Worm (Caenorhabditis elegans) whole organism, early embryonic: ENCODE measurements around the gene F49E12.8.

Experiments used
- B0310.2 ChIP-seq: sonication (generic microtip); optimal IDR thresholded peaks from 2 replicates; lab custom pipeline; 2016; ENCODE audit warnings: mild to moderate bottlenecking, missing genetic modification characterization, missing compliant biosample characterization
- F13C5.2 ChIP-seq: sonication (generic microtip); optimal IDR thresholded peaks from 2 replicates; lab custom pipeline; 2017; ENCODE audit warnings: mild to moderate bottlenecking, missing genetic modification characterization, inconsistent platforms, missing compliant biosample characterization
- aly-1 ChIP-seq: sonication (generic microtip); optimal IDR thresholded peaks from 2 replicates; lab custom pipeline; 2016; ENCODE audit warnings: missing genetic modification characterization, missing compliant biosample characterization
- ama-1 ChIP-seq: fragments of 150-350 bp; optimal IDR thresholded peaks from 2 replicates; lab custom pipeline; 2014
- ceh-13 ChIP-seq: fragments of 200-800 bp; sonication (Bioruptor generic); optimal IDR thresholded peaks from 2 replicates; lab custom pipeline; 2018; ENCODE audit warnings: mild to moderate bottlenecking, missing genetic modification characterization, missing compliant biosample characterization
- ceh-36 ChIP-seq: sonication (generic microtip); optimal IDR thresholded peaks from 2 replicates; lab custom pipeline; 2016; ENCODE audit warnings: missing genetic modification characterization, inconsistent platforms, missing compliant biosample characterization
- ets-7 ChIP-seq: sonication (generic microtip); optimal IDR thresholded peaks from 2 replicates; lab custom pipeline; 2016; ENCODE audit warnings: missing genotype, missing genetic modification characterization, missing compliant biosample characterization
- flt-1 ChIP-seq: fragments of 200-800 bp; sonication (Bioruptor generic); IDR thresholded peaks from 2 replicates; pipeline ENCODE4 v1.3.6; 2022; ENCODE audit warnings: missing genetic modification characterization, missing compliant biosample characterization
- hmbx-1 ChIP-seq: sonication (generic microtip); optimal IDR thresholded peaks from 2 replicates; lab custom pipeline; 2016; ENCODE audit warnings: mild to moderate bottlenecking, missing genetic modification characterization, missing compliant biosample characterization
- hmg-4 ChIP-seq: fragments of 200-800 bp; sonication (Bioruptor generic); optimal IDR thresholded peaks from 2 replicates; lab custom pipeline; 2018; ENCODE audit warnings: mild to moderate bottlenecking, missing genetic modification characterization, missing compliant biosample characterization
- hnd-1 ChIP-seq: sonication (generic microtip); optimal IDR thresholded peaks from 2 replicates; lab custom pipeline; 2016; ENCODE audit warnings: missing genetic modification characterization, missing compliant biosample characterization
- pes-1 ChIP-seq: fragments of 200-800 bp; sonication (Bioruptor generic); IDR thresholded peaks from 2 replicates; pipeline ENCODE4 v1.3.6; 2022; ENCODE audit warnings: missing genetic modification reagents, missing genetic modification characterization, missing compliant biosample characterization
- scrt-1 ChIP-seq: fragments of 200-800 bp; sonication (Bioruptor generic); IDR thresholded peaks from 2 replicates; pipeline ENCODE4 v1.3.6; 2022; ENCODE audit warnings: missing genetic modification characterization, missing compliant biosample characterization
- sea-1 ChIP-seq: fragments of 200-800 bp; sonication (Bioruptor generic); conservative IDR thresholded peaks from 2 replicates; pipeline ENCODE4 v1.3.6; 2022; ENCODE audit warnings: missing genetic modification characterization, missing compliant biosample characterization
- tbx-11 ChIP-seq: fragments of 200-800 bp; sonication (Bioruptor generic); IDR thresholded peaks from 2 replicates; pipeline ENCODE4 v1.3.6; 2022; ENCODE audit warnings: missing genetic modification characterization, missing compliant biosample characterization
- tbx-37 ChIP-seq: fragments of 200-800 bp; sonication (Bioruptor generic); conservative IDR thresholded peaks from 2 replicates; pipeline ENCODE4 v1.3.6; 2022; ENCODE audit warnings: missing genetic modification reagents, missing genetic modification characterization, missing compliant biosample characterization
- tra-4 ChIP-seq: sonication (generic microtip); optimal IDR thresholded peaks from 2 replicates; lab custom pipeline; 2017; ENCODE audit warnings: missing genetic modification characterization, missing compliant biosample characterization

The F49E12.8 gene

DNA sequence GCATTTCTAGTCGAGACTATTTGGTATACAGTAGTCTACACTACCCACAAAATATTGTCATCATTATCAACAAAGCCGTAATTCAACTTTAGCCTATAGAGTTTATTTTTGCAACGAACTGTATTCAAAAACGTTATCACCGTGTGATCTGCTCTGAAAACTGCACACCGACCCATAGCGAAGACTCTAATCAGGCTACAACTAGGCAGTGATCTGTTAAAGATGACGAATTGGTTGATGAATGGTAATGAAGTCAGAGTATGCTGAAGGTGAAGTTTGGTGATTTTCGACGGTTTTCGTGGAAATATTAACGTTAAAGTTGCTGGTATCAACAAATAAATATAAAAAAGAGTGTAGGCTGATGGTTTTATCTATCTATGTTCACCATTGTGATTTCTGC lies 7.2 kb downstream of the F49E12.8 start:
- TF ChIP-seq tbx-11 (GFP tag; lab: Robert Waterston, UW) (no peak), flt-1 (GFP tag; lab: Robert Waterston, UW) (no peak), B0310.2 (tag; lab: Kevin White, UChicago) (no peak), F13C5.2 (tag; lab: Kevin White, UChicago) (no peak), hmbx-1 (tag; lab: Kevin White, UChicago) (no peak), ceh-36 (tag; lab: Kevin White, UChicago) (no peak), tbx-37 (GFP tag; lab: Robert Waterston, UW) (no peak), hnd-1 (tag; lab: Kevin White, UChicago) (no peak), pes-1 (GFP tag; lab: Robert Waterston, UW) (no peak), ceh-13 (GFP tag; lab: Kevin White, UChicago) (no peak), tra-4 (tag; lab: Kevin White, UChicago) (no peak), aly-1 (tag; lab: Kevin White, UChicago) (no peak), ets-7 (tag; lab: Kevin White, UChicago) (no peak), ama-1 (no peak), hmg-4 (GFP tag; lab: Kevin White, UChicago) (no peak), scrt-1 (no peak)

DNA sequence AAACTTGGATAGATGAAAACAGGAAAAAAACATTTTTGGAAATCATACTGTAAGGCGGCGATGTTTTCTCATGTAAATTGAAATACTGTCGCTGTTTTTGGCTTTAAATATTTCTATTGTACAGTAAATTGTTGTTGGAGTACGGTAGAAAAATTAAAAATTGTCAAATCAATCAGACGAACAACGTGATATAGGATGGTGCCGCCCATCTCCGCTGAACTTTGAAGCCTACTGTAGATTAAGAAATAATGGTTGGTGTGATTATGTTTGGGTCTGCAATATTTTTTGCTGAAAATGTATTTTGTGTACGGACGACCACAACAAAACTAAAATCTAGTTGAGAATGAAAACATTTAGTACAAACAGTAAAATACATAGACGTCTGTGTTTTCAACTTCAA lies 8.5 kb downstream of the F49E12.8 start:
- TF ChIP-seq F13C5.2 (tag; lab: Kevin White, UChicago): no peak
- no peak for TF ChIP-seq hmg-4 (GFP tag; lab: Kevin White, UChicago)
- no peak for TF ChIP-seq sea-1 (GFP tag; lab: Robert Waterston, UW)
- no peak for TF ChIP-seq aly-1 (tag; lab: Kevin White, UChicago)
- TF ChIP-seq flt-1 (GFP tag; lab: Robert Waterston, UW): no peak
- TF ChIP-seq ama-1: no peak

DNA sequence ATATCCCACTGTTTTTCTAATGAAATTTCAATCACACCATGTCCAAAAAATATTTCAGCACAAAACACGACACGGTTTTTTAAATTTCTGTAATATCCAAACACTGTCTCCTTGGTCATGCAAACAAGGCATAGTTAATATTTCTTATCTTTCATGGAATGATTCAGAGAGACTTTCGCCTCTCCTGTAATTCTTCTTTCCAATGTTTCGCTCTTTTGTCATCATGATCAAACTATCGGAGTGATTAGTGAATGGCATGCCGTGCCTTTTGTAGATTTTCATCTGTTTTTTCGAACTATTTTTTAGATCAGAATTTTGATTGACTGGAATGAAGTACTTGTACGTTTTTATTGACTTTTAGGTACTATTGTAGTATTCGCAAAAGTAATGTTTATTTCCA lies 9.8 kb downstream of the F49E12.8 start:
- TF ChIP-seq pes-1 (GFP tag; lab: Robert Waterston, UW): no peak
- no peak for TF ChIP-seq tra-4 (tag; lab: Kevin White, UChicago)
- TF ChIP-seq ets-7 (tag; lab: Kevin White, UChicago): no peak
- TF ChIP-seq scrt-1: no peak
- no peak for TF ChIP-seq ceh-13 (GFP tag; lab: Kevin White, UChicago)
- no peak for TF ChIP-seq flt-1 (GFP tag; lab: Robert Waterston, UW)

DNA sequence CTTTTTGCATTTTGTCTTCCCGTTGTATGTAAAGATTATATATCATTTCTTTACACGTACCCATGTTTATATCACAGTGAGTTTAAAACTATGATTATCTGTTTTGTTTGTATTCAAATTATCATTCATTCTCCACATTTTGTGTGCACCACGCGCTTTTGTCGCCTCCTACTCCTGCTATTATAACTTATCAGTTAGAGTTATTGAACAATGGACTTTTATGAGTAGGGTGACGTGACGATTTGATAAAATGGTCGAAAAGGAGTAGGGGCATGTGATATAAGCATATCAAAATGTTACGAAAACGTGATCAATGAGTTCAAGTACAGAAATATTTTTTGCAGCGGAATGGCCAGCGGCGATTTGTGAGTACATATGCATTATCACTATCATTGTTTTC lies 11.2 kb downstream of the F49E12.8 start:
- no peak for TF ChIP-seq ets-7 (tag; lab: Kevin White, UChicago)

DNA sequence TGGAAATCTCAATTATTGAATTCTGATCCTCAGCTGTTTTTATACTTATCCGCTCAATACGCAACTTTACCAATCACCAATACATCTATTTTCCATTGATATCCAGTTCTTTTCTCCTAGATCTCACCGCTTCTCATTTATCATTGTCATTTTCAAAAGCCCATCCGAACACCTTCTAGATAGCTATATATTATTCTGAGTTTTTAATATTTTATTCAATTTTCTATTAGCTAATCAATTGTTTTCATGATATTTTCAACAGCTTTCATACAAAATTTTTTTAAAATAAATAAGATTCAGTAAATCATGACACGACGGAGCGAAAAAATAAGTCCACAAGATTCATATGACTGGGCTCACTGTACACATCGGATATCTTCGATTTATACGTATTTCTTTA lies 12.9 kb downstream of the F49E12.8 start, which contains the start of gene F49E12.12:
Gene F49E12.12, plus strand, starts transcription at position 301 of the 400 bp plus-strand sequence.
- TF ChIP-seq tbx-11 (GFP tag; lab: Robert Waterston, UW) (no peak), ama-1 (no peak)

DNA sequence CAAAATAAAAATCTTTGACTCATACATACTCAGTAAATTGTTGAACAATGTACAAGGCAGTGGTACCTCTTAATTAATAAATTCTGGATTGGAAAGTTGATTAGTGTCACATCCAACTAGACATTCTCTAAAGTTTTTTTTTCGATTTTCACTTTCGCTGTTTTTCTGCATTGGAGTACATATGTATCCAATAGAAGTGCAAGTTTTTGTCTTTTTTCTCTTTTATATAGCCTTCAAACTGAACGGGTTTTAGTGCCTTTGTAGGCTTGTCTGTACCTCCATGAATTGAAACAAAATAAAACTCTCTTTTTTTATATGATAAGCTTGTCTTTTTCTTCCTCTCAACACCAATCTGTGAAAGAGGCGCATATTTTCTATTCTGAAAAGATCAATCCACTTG lies 13.9 kb downstream of the F49E12.8 start:
- TF ChIP-seq hnd-1 (tag; lab: Kevin White, UChicago) (no peak), pes-1 (GFP tag; lab: Robert Waterston, UW) (no peak), ama-1 (no peak), scrt-1 (no peak), B0310.2 (tag; lab: Kevin White, UChicago) (no peak), tbx-37 (GFP tag; lab: Robert Waterston, UW) (no peak), F13C5.2 (tag; lab: Kevin White, UChicago) (no peak), tbx-11 (GFP tag; lab: Robert Waterston, UW) (no peak), ceh-13 (GFP tag; lab: Kevin White, UChicago) (no peak)

DNA sequence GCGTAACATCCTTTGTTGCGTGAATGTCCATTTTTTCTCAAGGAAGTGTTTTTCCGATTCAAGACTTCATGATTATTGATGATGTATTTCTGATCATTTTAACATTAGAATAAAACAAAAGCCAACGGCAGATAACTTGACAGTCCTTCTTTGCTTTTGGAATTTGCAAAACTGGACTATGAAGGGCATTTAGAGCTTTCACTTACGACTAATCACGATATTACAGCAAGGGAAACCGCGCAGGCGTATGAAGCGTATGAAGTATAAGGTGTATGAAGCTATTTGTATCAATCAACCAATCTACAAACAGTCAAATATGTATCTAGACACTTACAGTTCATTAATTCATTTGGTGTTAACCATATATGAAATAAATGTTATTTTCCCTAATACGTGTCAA lies 16.4 kb downstream of the F49E12.8 start:
- no peak for TF ChIP-seq ama-1
- TF ChIP-seq scrt-1: no peak
- TF ChIP-seq sea-1 (GFP tag; lab: Robert Waterston, UW): no peak
- no peak for TF ChIP-seq F13C5.2 (tag; lab: Kevin White, UChicago)
- no peak for TF ChIP-seq hnd-1 (tag; lab: Kevin White, UChicago)
- no peak for TF ChIP-seq ceh-13 (GFP tag; lab: Kevin White, UChicago)

DNA sequence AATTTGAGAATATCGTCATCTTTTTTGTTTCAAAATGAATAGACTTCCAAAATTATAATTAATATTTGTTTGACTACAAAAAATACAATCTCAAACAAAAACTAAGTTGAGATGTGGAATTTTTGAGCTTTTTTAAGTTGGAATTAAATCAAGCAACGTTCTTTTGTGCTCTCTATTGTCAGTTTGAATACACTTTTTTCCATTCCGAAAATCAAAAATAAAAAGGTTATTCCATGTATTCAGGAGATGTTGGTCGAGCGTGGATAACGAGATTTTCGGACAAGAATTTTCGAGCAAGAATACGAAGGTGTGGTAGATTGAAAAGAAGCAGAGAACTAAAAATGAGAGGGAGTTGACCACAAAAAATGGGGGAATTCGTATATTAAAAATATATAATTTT lies 23.9 kb downstream of the F49E12.8 start:
- TF ChIP-seq ama-1: no peak
- no peak for TF ChIP-seq ets-7 (tag; lab: Kevin White, UChicago)
- no peak for TF ChIP-seq hmg-4 (GFP tag; lab: Kevin White, UChicago)
- TF ChIP-seq ceh-36 (tag; lab: Kevin White, UChicago): no peak
- TF ChIP-seq sea-1 (GFP tag; lab: Robert Waterston, UW): no peak
- no peak for TF ChIP-seq F13C5.2 (tag; lab: Kevin White, UChicago)
- no peak for TF ChIP-seq aly-1 (tag; lab: Kevin White, UChicago)
- no peak for TF ChIP-seq hnd-1 (tag; lab: Kevin White, UChicago)
- TF ChIP-seq scrt-1: no peak
- TF ChIP-seq tra-4 (tag; lab: Kevin White, UChicago): no peak
- TF ChIP-seq hmbx-1 (tag; lab: Kevin White, UChicago): no peak
- no peak for TF ChIP-seq ceh-13 (GFP tag; lab: Kevin White, UChicago)
- no peak for TF ChIP-seq flt-1 (GFP tag; lab: Robert Waterston, UW)
- no peak for TF ChIP-seq tbx-11 (GFP tag; lab: Robert Waterston, UW)
- TF ChIP-seq tbx-37 (GFP tag; lab: Robert Waterston, UW): no peak
- TF ChIP-seq B0310.2 (tag; lab: Kevin White, UChicago): no peak
- no peak for TF ChIP-seq pes-1 (GFP tag; lab: Robert Waterston, UW)
